Worm (Caenorhabditis elegans): ENCODE measurements around the gene W01D2.6.

Gene W01D2.6

ce11 chrII:14794935-14795454, 13.8 kb upstream of the W01D2.6 start, which contains the start of gene eif-3.B:
Gene eif-3.B (plus strand): TSS chrII:14795404.
- TF ChIP-seq mdl-1 (tag; optimal IDR thresholded peaks at IDR 0.05) (peak in 1 of 2 experiments; percentile 59), lsy-2 (tag; optimal IDR thresholded peaks at IDR 0.05) (peak; percentile 88 to 95), mab-5 (tag; optimal IDR thresholded peaks at IDR 0.05) (peak; percentile 78), peb-1 (tag; optimal IDR thresholded peaks at IDR 0.05) (no peak), R02D3.7 (tag; optimal IDR thresholded peaks at IDR 0.05) (peak; percentile 38), skn-1 (tag; optimal IDR thresholded peaks at IDR 0.05) (peak; percentile 15), sma-9 (GFP tag; optimal IDR thresholded peaks at IDR 0.05) (peak; percentile 96), sma-9 (tag; optimal IDR thresholded peaks at IDR 0.05) (no peak), lin-11 (tag; optimal IDR thresholded peaks at IDR 0.05) (peak; percentile 97), sma-3 (GFP tag; optimal IDR thresholded peaks at IDR 0.05) (peak; percentile 95), lin-13 (GFP tag; optimal IDR thresholded peaks at IDR 0.05) (peak; percentile 94), unc-39 (tag; optimal IDR thresholded peaks at IDR 0.05) (no peak), egl-27 (tag; optimal IDR thresholded peaks at IDR 0.05) (peak; percentile 80), ceh-16 (tag; optimal IDR thresholded peaks at IDR 0.05) (peak; percentile 65), nhr-77 (tag; optimal IDR thresholded peaks at IDR 0.05) (peak; percentile 82), ztf-11 (tag; optimal IDR thresholded peaks at IDR 0.05) (no peak), nhr-237 (tag; optimal IDR thresholded peaks at IDR 0.05) (no peak), ZK546.5 (tag; optimal IDR thresholded peaks at IDR 0.05) (peak; percentile 38), Y55F3AM.14 (GFP tag; optimal IDR thresholded peaks at IDR 0.05) (no peak), blmp-1 (tag; optimal IDR thresholded peaks at IDR 0.05; ENCODE audit: insufficient read depth) (peak; percentile 75), mbf-1 (tag; optimal IDR thresholded peaks at IDR 0.05) (no peak), lin-39 (tag; optimal IDR thresholded peaks at IDR 0.05) (no peak), aly-2 (tag; optimal IDR thresholded peaks at IDR 0.05) (no peak), ama-1 (optimal IDR thresholded peaks at IDR 0.05) (no peak), unc-55 (GFP tag; optimal IDR thresholded peaks at IDR 0.05) (peak; percentile 98), dmd-4 (tag; optimal IDR thresholded peaks at IDR 0.05) (peak; percentile 22), nhr-12 (tag; optimal IDR thresholded peaks at IDR 0.05) (no peak), nhr-10 (tag; optimal IDR thresholded peaks at IDR 0.05) (peak; percentile 17), crh-2 (tag; optimal IDR thresholded peaks at IDR 0.05) (peak; percentile 94), ztf-1 (GFP tag; conservative IDR thresholded peaks at IDR 0.05) (no peak), fos-1 (tag; optimal IDR thresholded peaks at IDR 0.05) (peak; percentile 78), alr-1 (tag; optimal IDR thresholded peaks at IDR 0.05) (no peak), F13H6.1 (tag; optimal IDR thresholded peaks at IDR 0.05) (peak; percentile 95), gmeb-1 (tag; optimal IDR thresholded peaks at IDR 0.05) (peak; percentile 98), nhr-25 (tag; optimal IDR thresholded peaks at IDR 0.05) (peak; percentile 86), unc-62 (GFP tag; optimal IDR thresholded peaks at IDR 0.05) (no peak), C34F6.9 (tag; optimal IDR thresholded peaks at IDR 0.05) (peak; percentile 95), sem-4 (tag; optimal IDR thresholded peaks at IDR 0.05) (peak; percentile 84), nhr-23 (tag; optimal IDR thresholded peaks at IDR 0.05) (no peak), nhr-129 (tag; optimal IDR thresholded peaks at IDR 0.05) (peak; percentile 81), snpc-4 (tag; optimal IDR thresholded peaks at IDR 0.05) (peak; percentile 93), elt-1 (tag; optimal IDR thresholded peaks at IDR 0.05) (no peak), ztf-4 (tag; optimal IDR thresholded peaks at IDR 0.05) (peak; percentile 90), nhr-11 (tag; optimal IDR thresholded peaks at IDR 0.05) (no peak), zag-1 (tag; optimal IDR thresholded peaks at IDR 0.05) (peak; percentile 74), elt-3 (tag; optimal IDR thresholded peaks at IDR 0.05) (no peak), nhr-21 (tag; optimal IDR thresholded peaks at IDR 0.05) (peak; percentile 88), ceh-82 (tag; optimal IDR thresholded peaks at IDR 0.05) (peak; percentile 41), nhr-6 (tag; optimal IDR thresholded peaks at IDR 0.05) (peak; percentile 80)

Measured in whole organism, L2 larva.